Fruit fly (Drosophila melanogaster) whole organism, embryonic: ENCODE results near the gene CG45207.

Source experiments
- ATbp ChIP-seq: fragments of 200-800 bp; sonication (Bioruptor generic); optimal IDR thresholded peaks from 2 replicates; lab custom pipeline; 2017; ENCODE audit warnings: missing biosample characterization, mild to moderate bottlenecking, missing genetic modification characterization, missing genetic modification reagents
- Aef1 ChIP-seq: fragments of 200-800 bp; sonication (Bioruptor generic); IDR thresholded peaks from 3 replicates; pipeline ENCODE4 v1.3.6; 2022; ENCODE audit warnings: missing biosample characterization, missing genetic modification characterization
- Bteb2 ChIP-seq: fragments of 200-800 bp; sonication (Bioruptor generic); optimal IDR thresholded peaks from 2 replicates; lab custom pipeline; 2016; ENCODE audit warnings: missing biosample characterization, missing genetic modification characterization
- CG11085 ChIP-seq: fragments of 200-800 bp; sonication (Bioruptor generic); IDR thresholded peaks from 2 replicates; pipeline ENCODE4 v1.3.6; 2022; ENCODE audit warnings: missing biosample characterization, missing genetic modification characterization
- CG11695 ChIP-seq: fragments of 200-800 bp; sonication (Bioruptor generic); IDR thresholded peaks from 3 replicates; pipeline ENCODE4 v1.3.6; 2022; ENCODE audit warnings: missing biosample characterization, missing genetic modification characterization
- CG12299 ChIP-seq: fragments of 200-800 bp; sonication (Bioruptor generic); optimal IDR thresholded peaks from 2 replicates; lab custom pipeline; 2018; ENCODE audit warnings: missing biosample characterization, mild to moderate bottlenecking, missing genetic modification characterization
- CG13287 ChIP-seq: fragments of 200-800 bp; sonication (Bioruptor generic); IDR thresholded peaks from 2 replicates; pipeline ENCODE4 v1.3.6; 2022; ENCODE audit warnings: missing biosample characterization, missing genetic modification characterization; ENCODE audit not compliant: partially characterized antibody
- CG13624 ChIP-seq: fragments of 200-800 bp; sonication (Bioruptor generic); optimal IDR thresholded peaks from 2 replicates; lab custom pipeline; 2016; ENCODE audit warnings: missing biosample characterization, missing genetic modification characterization
- CG13894 ChIP-seq: fragments of 200-800 bp; sonication (Bioruptor generic); optimal IDR thresholded peaks from 3 replicates; lab custom pipeline; 2018; ENCODE audit warnings: missing biosample characterization, mild to moderate bottlenecking, missing genetic modification characterization, moderate library complexity
- CG18599 ChIP-seq: fragments of 200-800 bp; sonication (Bioruptor generic); optimal IDR thresholded peaks from 3 replicates; lab custom pipeline; 2017; ENCODE audit warnings: missing biosample characterization, missing genetic modification characterization, mild to moderate bottlenecking, moderate library complexity, missing genetic modification reagents
- CG32772 ChIP-seq: fragments of 200-800 bp; sonication (Bioruptor generic); IDR thresholded peaks from 2 replicates; pipeline ENCODE4 v1.3.6; 2022; ENCODE audit warnings: missing biosample characterization, missing genetic modification characterization
- CG33213 ChIP-seq: fragments of 200-800 bp; sonication (Bioruptor generic); optimal IDR thresholded peaks from 3 replicates; lab custom pipeline; 2016; ENCODE audit warnings: missing biosample characterization, missing genetic modification characterization
- CG33557 ChIP-seq: fragments of 200-800 bp; sonication (Bioruptor generic); optimal IDR thresholded peaks from 2 replicates; lab custom pipeline; 2019; ENCODE audit warnings: missing biosample characterization, mild to moderate bottlenecking, missing genetic modification characterization, moderate library complexity
- CG34376 ChIP-seq: fragments of 200-800 bp; sonication (Bioruptor generic); optimal IDR thresholded peaks from 2 replicates; lab custom pipeline; 2018; ENCODE audit warnings: missing biosample characterization, mild to moderate bottlenecking, missing genetic modification characterization
- CG4404 ChIP-seq: fragments of 200-800 bp; sonication (Bioruptor generic); IDR thresholded peaks from 2 replicates; pipeline ENCODE4 v1.3.6; 2022; ENCODE audit warnings: missing biosample characterization, missing genetic modification characterization
- CG6272 ChIP-seq: fragments of 200-800 bp; sonication (Bioruptor generic); IDR thresholded peaks from 2 replicates; pipeline ENCODE4 v1.3.6; 2022; ENCODE audit warnings: missing biosample characterization, missing genetic modification characterization
- CG6813 ChIP-seq: fragments of 200-800 bp; sonication (Bioruptor generic); optimal IDR thresholded peaks from 2 replicates; lab custom pipeline; 2017; ENCODE audit warnings: missing biosample characterization, missing genetic modification characterization, mild to moderate bottlenecking, moderate library complexity, missing genetic modification reagents
- CG7271 ChIP-seq: fragments of 200-800 bp; sonication (Bioruptor generic); optimal IDR thresholded peaks from 2 replicates; lab custom pipeline; 2018; ENCODE audit warnings: missing biosample characterization, mild to moderate bottlenecking, missing genetic modification characterization, moderate library complexity
- CG8359 ChIP-seq: fragments of 200-800 bp; sonication (Bioruptor generic); optimal IDR thresholded peaks from 2 replicates; lab custom pipeline; 2017; ENCODE audit warnings: missing biosample characterization, mild to moderate bottlenecking, missing genetic modification characterization, borderline replicate concordance
- Dbx ChIP-seq: fragments of 200-800 bp; sonication (Bioruptor generic); IDR thresholded peaks from 3 replicates; pipeline ENCODE4 v1.3.6; 2022; ENCODE audit warnings: missing biosample characterization, missing genetic modification characterization
- Dfd ChIP-seq, 2 experiments: fragments of >200 bp; optimal IDR thresholded peaks; 2 replicates each; lab custom pipeline; 2017; ENCODE audit warnings: missing biosample characterization in 2 of 2, missing genetic modification characterization in 2 of 2
- Dp ChIP-seq: fragments of 200-800 bp; sonication (Bioruptor generic); optimal IDR thresholded peaks from 2 replicates; lab custom pipeline; 2018; ENCODE audit warnings: missing biosample characterization, mild to moderate bottlenecking, missing genetic modification characterization, moderate library complexity
- Fer2 ChIP-seq: fragments of 200-800 bp; sonication (Bioruptor generic); optimal IDR thresholded peaks from 2 replicates; lab custom pipeline; 2018; ENCODE audit warnings: missing biosample characterization, mild to moderate bottlenecking, missing genetic modification characterization, moderate library complexity
- Gsc ChIP-seq: fragments of 200-800 bp; sonication (Bioruptor generic); IDR thresholded peaks from 2 replicates; pipeline ENCODE4 v1.3.6; 2022; ENCODE audit warnings: missing biosample characterization, missing genetic modification characterization
- HLHmδ ChIP-seq: fragments of 200-800 bp; sonication (Bioruptor generic); optimal IDR thresholded peaks from 2 replicates; lab custom pipeline; 2018; ENCODE audit warnings: missing biosample characterization, mild to moderate bottlenecking, missing genetic modification characterization, moderate library complexity
- Lim3 ChIP-seq: fragments of 200-800 bp; sonication (Bioruptor generic); IDR thresholded peaks from 2 replicates; pipeline ENCODE4 v1.3.6; 2022; ENCODE audit warnings: missing biosample characterization, missing genetic modification characterization
- Meics ChIP-seq: fragments of 200-800 bp; sonication (Bioruptor generic); optimal IDR thresholded peaks from 2 replicates; lab custom pipeline; 2017; ENCODE audit warnings: missing biosample characterization, mild to moderate bottlenecking, missing genetic modification characterization
- Oaz ChIP-seq: fragments of 200-800 bp; sonication (Bioruptor generic); IDR thresholded peaks from 2 replicates; pipeline ENCODE4 v1.3.6; 2022; ENCODE audit warnings: missing biosample characterization, missing genetic modification characterization
- Oli ChIP-seq: fragments of 200-800 bp; sonication (Bioruptor generic); optimal IDR thresholded peaks from 2 replicates; lab custom pipeline; 2018; ENCODE audit warnings: missing biosample characterization, mild to moderate bottlenecking, missing genetic modification characterization, moderate library complexity
- Sry-δ ChIP-seq: fragments of 200-800 bp; sonication (Bioruptor generic); optimal IDR thresholded peaks from 2 replicates; lab custom pipeline; 2016; ENCODE audit warnings: missing biosample characterization, missing genetic modification characterization
- YL-1 ChIP-seq: fragments of 200-800 bp; sonication (Bioruptor generic); optimal IDR thresholded peaks from 3 replicates; lab custom pipeline; 2017; ENCODE audit warnings: missing biosample characterization, mild to moderate bottlenecking, missing genetic modification characterization
- az2 ChIP-seq: fragments of 200-800 bp; sonication (Bioruptor generic); optimal IDR thresholded peaks from 3 replicates; lab custom pipeline; 2016; ENCODE audit warnings: missing biosample characterization, missing genetic modification characterization
- chinmo ChIP-seq: fragments of 200-800 bp; sonication (Bioruptor generic); IDR thresholded peaks from 4 replicates; pipeline ENCODE4 v1.3.6; 2022; ENCODE audit warnings: missing biosample characterization, missing genetic modification characterization; ENCODE audit not compliant: partially characterized antibody
- dimm ChIP-seq: fragments of 200-800 bp; sonication (Bioruptor generic); IDR thresholded peaks from 2 replicates; pipeline ENCODE4 v1.3.6; 2022; ENCODE audit warnings: missing biosample characterization, missing genetic modification characterization
- eve ChIP-seq, 2 experiments: fragments of >200 bp; optimal IDR thresholded peaks; 2 replicates each; lab custom pipeline; 2017; ENCODE audit warnings: missing biosample characterization in 2 of 2, missing genetic modification characterization in 2 of 2
- fd3F ChIP-seq: fragments of 200-800 bp; sonication (Bioruptor generic); optimal IDR thresholded peaks from 2 replicates; lab custom pipeline; 2018; ENCODE audit warnings: missing biosample characterization, mild to moderate bottlenecking, missing genetic modification characterization, moderate library complexity
- fd64A ChIP-seq: fragments of 200-800 bp; sonication (Bioruptor generic); optimal IDR thresholded peaks from 3 replicates; lab custom pipeline; 2018; ENCODE audit warnings: missing biosample characterization, mild to moderate bottlenecking, missing genetic modification characterization
- gro ChIP-seq: fragments of 200-800 bp; sonication (Bioruptor generic); optimal IDR thresholded peaks from 2 replicates; lab custom pipeline; 2016; ENCODE audit warnings: missing biosample characterization, missing genetic modification characterization
- her ChIP-seq: fragments of 200-800 bp; sonication (Bioruptor generic); optimal IDR thresholded peaks from 2 replicates; lab custom pipeline; 2016; ENCODE audit warnings: missing biosample characterization, missing genetic modification characterization
- kni ChIP-seq: fragments of 200-800 bp; sonication (Bioruptor generic); optimal IDR thresholded peaks from 3 replicates; lab custom pipeline; 2017; ENCODE audit warnings: mild to moderate bottlenecking, missing biosample characterization, missing genetic modification reagents, missing genetic modification characterization
- lola ChIP-seq, 3 experiments: fragments of >200 bp in 2 of 3; fragments of 200-800 bp in 1 of 3; sonication (Bioruptor generic) in 1 of 3; optimal IDR thresholded peaks; 2 replicates each; lab custom pipeline; 2017 to 2019; ENCODE audit warnings: missing biosample characterization in 3 of 3, missing genetic modification characterization in 3 of 3, mild to moderate bottlenecking in 1 of 3, moderate library complexity in 1 of 3
- nau ChIP-seq: fragments of 200-800 bp; sonication (Bioruptor generic); optimal IDR thresholded peaks from 3 replicates; lab custom pipeline; 2017; ENCODE audit warnings: missing biosample characterization, mild to moderate bottlenecking, missing genetic modification characterization, missing genetic modification reagents
- phol ChIP-seq: fragments of 200-800 bp; sonication (Bioruptor generic); optimal IDR thresholded peaks from 3 replicates; lab custom pipeline; 2018; ENCODE audit warnings: missing biosample characterization, mild to moderate bottlenecking, missing genetic modification characterization, moderate library complexity
- scrt ChIP-seq: fragments of 200-800 bp; sonication (Bioruptor generic); optimal IDR thresholded peaks from 2 replicates; lab custom pipeline; 2018; ENCODE audit warnings: missing biosample characterization, mild to moderate bottlenecking, missing genetic modification characterization, moderate library complexity
- sd ChIP-seq: fragments of 200-800 bp; sonication (Bioruptor generic); optimal IDR thresholded peaks from 3 replicates; lab custom pipeline; 2018; ENCODE audit warnings: missing biosample characterization, mild to moderate bottlenecking, missing genetic modification characterization, moderate library complexity
- sim ChIP-seq: fragments of 200-800 bp; sonication (Bioruptor generic); IDR thresholded peaks from 2 replicates; pipeline ENCODE4 v1.3.6; 2022; ENCODE audit warnings: missing biosample characterization, missing genetic modification characterization
- sug ChIP-seq: fragments of 200-800 bp; optimal IDR thresholded peaks from 2 replicates; lab custom pipeline; 2019; ENCODE audit warnings: missing biosample characterization, mild to moderate bottlenecking, missing genetic modification characterization, moderate library complexity
- tgo ChIP-seq: fragments of 200-800 bp; sonication (Bioruptor generic); IDR thresholded peaks from 3 replicates; pipeline ENCODE4 v1.3.6; 2022; ENCODE audit warnings: missing biosample characterization, missing genetic modification characterization
- trh ChIP-seq: fragments of 200-800 bp; sonication (Bioruptor generic); optimal IDR thresholded peaks from 2 replicates; lab custom pipeline; 2016; ENCODE audit warnings: missing biosample characterization, missing genetic modification characterization
- zen ChIP-seq: fragments of 200-800 bp; sonication (Bioruptor generic); optimal IDR thresholded peaks from 3 replicates; lab custom pipeline; 2018; ENCODE audit warnings: missing biosample characterization, mild to moderate bottlenecking, missing genetic modification characterization, moderate library complexity

The CG45207 gene

DNA sequence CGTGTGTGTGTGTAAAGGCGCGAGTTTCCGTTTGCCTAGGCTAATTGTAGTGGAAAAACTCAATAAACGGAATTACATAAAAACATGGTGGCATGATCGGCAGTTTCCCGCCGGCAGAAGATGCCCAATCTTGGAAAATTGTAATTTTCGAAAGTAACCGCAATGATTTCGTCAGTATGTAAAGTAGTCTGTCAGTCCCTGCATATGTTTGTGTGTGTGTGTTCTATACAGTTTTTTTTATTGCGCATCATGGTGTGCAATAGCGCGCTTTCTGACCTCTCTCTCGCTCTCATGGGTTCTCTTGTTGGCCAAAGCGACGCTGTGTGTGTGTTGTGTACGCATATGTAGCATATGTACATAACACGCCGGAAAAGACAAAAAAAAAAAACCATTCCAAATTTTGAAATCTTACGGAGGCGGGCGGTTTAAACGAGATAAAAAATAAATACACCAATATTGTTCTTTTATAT is 19.2 kb upstream of the CG45207 start (continued):
- TF ChIP-seq Dp (GFP tag; lab: Kevin White, UChicago) (peak; percentile 29), Aef1 (GFP tag; lab: Robert Waterston, UW) (peak; percentile 45; the same call in 1 of the 3 replicates), CG13894 (tag; lab: Kevin White, UChicago) (peak; percentile 29), az2 (GFP tag; lab: Kevin White, UChicago) (no peak), fd3F (GFP tag; lab: Kevin White, UChicago) (peak; percentile 13), Oli (tag; lab: Kevin White, UChicago) (no peak), scrt (GFP tag; lab: Kevin White, UChicago) (no peak), dimm (GFP tag; lab: Robert Waterston, UW) (no peak), fd64A (GFP tag; lab: Kevin White, UChicago) (no peak), CG6272 (GFP tag; lab: Robert Waterston, UW) (no peak), sd (tag; lab: Kevin White, UChicago) (no peak), Meics (GFP tag; lab: Kevin White, UChicago) (peak; percentile 48), nau (peak; percentile 1), Bteb2 (GFP tag; lab: Kevin White, UChicago) (no peak), Sry-δ (GFP tag; lab: Kevin White, UChicago) (peak; percentile 8), eve (GFP tag; optimal IDR thresholded peaks at IDR 0.05; lab: Kevin White, UChicago) (no peak), trh (no peak), zen (peak; percentile 3), CG32772 (GFP tag; lab: Robert Waterston, UW) (peak; percentile 92), Gsc (GFP tag; lab: Robert Waterston, UW) (no peak), CG33557 (GFP tag; lab: Kevin White, UChicago) (no peak), gro (GFP tag; lab: Kevin White, UChicago) (peak; percentile 55), CG18599 (peak; percentile 64), CG33213 (GFP tag; lab: Kevin White, UChicago) (peak; percentile 66), CG13287 (GFP tag; lab: Robert Waterston, UW) (no peak), phol (tag; lab: Kevin White, UChicago) (peak; percentile 21), lola (GFP tag; optimal IDR thresholded peaks at IDR 0.05; lab: Kevin White, UChicago) (no peak)
- TF ChIP-seq, all 482 proteins: peak for 197

dm6 chr3R:15793372-15793802 is 18.2 kb upstream of the CG45207 start, which contains the start of gene nsl1:
Gene nsl1 (plus strand): TSS chr3R:15793782.
- peak; percentile 61 for TF ChIP-seq sug (tag; lab: Kevin White, UChicago)
- TF ChIP-seq CG11695 (GFP tag; lab: Robert Waterston, UW), result no peak
- TF ChIP-seq ATbp, result no peak
- peak; percentile 4 for TF ChIP-seq CG6813 (GFP tag; lab: Kevin White, UChicago)
- TF ChIP-seq CG7271, result peak; percentile 8
- TF ChIP-seq CG13624 (GFP tag; lab: Kevin White, UChicago), result peak; percentile 40
- TF ChIP-seq Dbx (GFP tag; lab: Robert Waterston, UW), result 0 out of 3 replicates have a peak, but pooled peaks have one; percentile 40
- peak; percentile 94 for TF ChIP-seq YL-1
- TF ChIP-seq Lim3, result no peak
- TF ChIP-seq CG11085 (GFP tag; lab: Robert Waterston, UW), result no peak
- peak; percentile 12 for TF ChIP-seq Fer2 (tag; lab: Kevin White, UChicago)
- TF ChIP-seq CG4404 (GFP tag; lab: Robert Waterston, UW), result peak; percentile 38; the same call in 1 of the 2 replicates
- TF ChIP-seq sim (GFP tag; lab: Robert Waterston, UW), result no peak
- TF ChIP-seq CG8359 (GFP tag; lab: Kevin White, UChicago), result no peak
- peak; percentile 46 for TF ChIP-seq kni (GFP tag; lab: Kevin White, UChicago)
- no peak for TF ChIP-seq tgo (GFP tag; lab: Robert Waterston, UW)
- peak; percentile 19 for TF ChIP-seq CG12299
- TF ChIP-seq Oaz (GFP tag; lab: Robert Waterston, UW), result no peak
- no peak for TF ChIP-seq her (GFP tag; lab: Kevin White, UChicago)
- TF ChIP-seq HLHmδ (GFP tag; lab: Kevin White, UChicago), result no peak
- TF ChIP-seq chinmo (GFP tag; lab: Robert Waterston, UW), result peak; percentile 88; the same call in 3 of the 4 replicates
- peak; percentile 8 for TF ChIP-seq CG34376
- TF ChIP-seq Dfd (GFP tag; optimal IDR thresholded peaks at IDR 0.05; lab: Kevin White, UChicago), result no peak
